Worm (Caenorhabditis elegans) whole organism, L1 larva: Measurements from ENCODE around the gene ekl-5.

ENCODE experiments used
- F16B12.6 ChIP-seq: fragments of 150-350 bp; optimal IDR thresholded peaks from 2 replicates; lab custom pipeline; 2014; ENCODE audit warnings: missing biosample characterization, missing genetic modification characterization
- ceh-90 ChIP-seq: sonication (generic microtip); optimal IDR thresholded peaks from 2 replicates; lab custom pipeline; 2016; ENCODE audit warnings: missing genetic modification characterization, missing compliant biosample characterization
- egl-27 ChIP-seq, 2 experiments: fragments of 150-350 bp in 1 of 2; sonication (generic microtip); optimal IDR thresholded peaks; 3 replicates each; lab custom pipeline; 2017 to 2018; ENCODE audit warnings: missing biosample characterization in 2 of 2, missing genetic modification characterization in 2 of 2, missing genetic modification reagents in 2 of 2
- fos-1 ChIP-seq: fragments of 150-350 bp; optimal IDR thresholded peaks from 2 replicates; lab custom pipeline; 2014; ENCODE audit warnings: missing biosample characterization, missing genetic modification characterization
- mab-9 ChIP-seq: fragments of 200-800 bp; sonication (Bioruptor generic); IDR thresholded peaks from 2 replicates; pipeline ENCODE4 v1.3.6; 2022; ENCODE audit warnings: missing genetic modification reagents, missing genetic modification characterization, missing compliant biosample characterization
- mdl-1 ChIP-seq, 2 experiments: fragments of 150-350 bp; optimal IDR thresholded peaks; 2 replicates each; lab custom pipeline; 2014 to 2017; ENCODE audit warnings: missing biosample characterization in 2 of 2, missing genetic modification characterization in 2 of 2, inconsistent platforms in 1 of 2
- nhr-47 ChIP-seq: sonication (generic microtip); optimal IDR thresholded peaks from 2 replicates; lab custom pipeline; 2016; ENCODE audit warnings: mild to moderate bottlenecking, missing genetic modification characterization, moderate library complexity, missing compliant biosample characterization
- skn-1 ChIP-seq: fragments of 150-350 bp; optimal IDR thresholded peaks from 2 replicates; lab custom pipeline; 2014; ENCODE audit warnings: missing biosample characterization, missing genetic modification characterization
- sptf-1 ChIP-seq: fragments of 150-350 bp; optimal IDR thresholded peaks from 2 replicates; lab custom pipeline; 2014; ENCODE audit warnings: missing biosample characterization, missing genetic modification characterization

ce11 chrX:13928532-13928931 lies 11.6 kb upstream of the ekl-5 start:
- TF ChIP-seq F16B12.6, result no peak
- no peak for TF ChIP-seq ceh-90 (tag; lab: Kevin White, UChicago)
- no peak for TF ChIP-seq mab-9
- TF ChIP-seq sptf-1 (tag; lab: Kevin White, UChicago), result no peak
- no peak for TF ChIP-seq nhr-47
- no peak for TF ChIP-seq egl-27 (tag; optimal IDR thresholded peaks at IDR 0.05; lab: Kevin White, UChicago)
- TF ChIP-seq skn-1 (tag; lab: Kevin White, UChicago), result no peak
- no peak for TF ChIP-seq fos-1 (tag; lab: Kevin White, UChicago)
- no peak for TF ChIP-seq mdl-1 (tag; optimal IDR thresholded peaks at IDR 0.05; lab: Kevin White, UChicago)
